Fruit fly (Drosophila melanogaster) whole organism, embryonic: ENCODE measurements around the gene CG7378.

Experiments
- B-H1 ChIP-seq: fragments of 200-800 bp; sonication (Bioruptor generic); IDR thresholded peaks from 3 replicates; pipeline ENCODE4 v1.3.6; 2022; ENCODE audit warnings: missing biosample characterization, missing genetic modification characterization
- Blimp-1 ChIP-seq: fragments of 200-800 bp; sonication (Bioruptor generic); optimal IDR thresholded peaks from 3 replicates; lab custom pipeline; 2018; ENCODE audit warnings: missing biosample characterization, missing genetic modification characterization, mild to moderate bottlenecking, moderate library complexity, missing genetic modification reagents
- CG10654 ChIP-seq: fragments of 200-800 bp; sonication (Bioruptor generic); optimal IDR thresholded peaks from 2 replicates; lab custom pipeline; 2016; ENCODE audit warnings: missing biosample characterization, missing genetic modification characterization
- CG11085 ChIP-seq: fragments of 200-800 bp; sonication (Bioruptor generic); IDR thresholded peaks from 2 replicates; pipeline ENCODE4 v1.3.6; 2022; ENCODE audit warnings: missing biosample characterization, missing genetic modification characterization
- CG12236 ChIP-seq: fragments of 200-800 bp; sonication (Bioruptor generic); optimal IDR thresholded peaks from 2 replicates; lab custom pipeline; 2016; ENCODE audit warnings: missing biosample characterization, missing genetic modification characterization
- CG14050 ChIP-seq: fragments of 200-800 bp; sonication (Bioruptor generic); IDR thresholded peaks from 3 replicates; pipeline ENCODE4 v1.3.6; 2022; ENCODE audit warnings: missing biosample characterization, missing genetic modification characterization
- CG15011 ChIP-seq: fragments of 200-800 bp; sonication (Bioruptor generic); optimal IDR thresholded peaks from 3 replicates; lab custom pipeline; 2018; ENCODE audit warnings: missing biosample characterization, mild to moderate bottlenecking, missing genetic modification characterization
- CG2712 ChIP-seq: fragments of 200-800 bp; optimal IDR thresholded peaks from 3 replicates; lab custom pipeline; 2019; ENCODE audit warnings: missing biosample characterization, mild to moderate bottlenecking, missing genetic modification characterization, moderate library complexity
- CG3726 ChIP-seq: fragments of 200-800 bp; sonication (Bioruptor generic); IDR thresholded peaks from 3 replicates; pipeline ENCODE4, ENCODE4 v1.3.6; 2022; ENCODE audit warnings: missing biosample characterization, missing genetic modification characterization
- CG4404 ChIP-seq: fragments of 200-800 bp; sonication (Bioruptor generic); IDR thresholded peaks from 2 replicates; pipeline ENCODE4 v1.3.6; 2022; ENCODE audit warnings: missing biosample characterization, missing genetic modification characterization
- CG7372 ChIP-seq: fragments of 200-800 bp; sonication (Bioruptor generic); IDR thresholded peaks from 2 replicates; pipeline ENCODE4 v1.3.6; 2022; ENCODE audit warnings: missing biosample characterization, missing genetic modification characterization
- CG8388 ChIP-seq: fragments of 200-800 bp; sonication (Bioruptor generic); optimal IDR thresholded peaks from 2 replicates; lab custom pipeline; 2019; ENCODE audit warnings: missing biosample characterization, mild to moderate bottlenecking, missing genetic modification characterization, moderate library complexity
- CG9817 ChIP-seq: fragments of 200-800 bp; sonication (Bioruptor generic); optimal IDR thresholded peaks from 2 replicates; lab custom pipeline; 2018; ENCODE audit warnings: missing biosample characterization, mild to moderate bottlenecking, missing genetic modification characterization, moderate library complexity
- Dad ChIP-seq: fragments of 200-800 bp; sonication (Bioruptor generic); optimal IDR thresholded peaks from 3 replicates; lab custom pipeline; 2016; ENCODE audit warnings: missing biosample characterization, missing genetic modification characterization
- Dbx ChIP-seq: fragments of 200-800 bp; sonication (Bioruptor generic); IDR thresholded peaks from 3 replicates; pipeline ENCODE4 v1.3.6; 2022; ENCODE audit warnings: missing biosample characterization, missing genetic modification characterization
- Doc3 ChIP-seq: fragments of 200-800 bp; sonication (Bioruptor generic); IDR thresholded peaks from 3 replicates; pipeline ENCODE4 v1.3.6; 2022; ENCODE audit warnings: missing biosample characterization, missing genetic modification characterization; ENCODE audit not compliant: partially characterized antibody
- Drgx ChIP-seq: fragments of 200-800 bp; sonication (Bioruptor generic); IDR thresholded peaks from 2 replicates; pipeline ENCODE4 v1.3.6; 2022; ENCODE audit warnings: missing biosample characterization, missing genetic modification characterization
- E2f1 ChIP-seq: fragments of 200-800 bp; sonication (Bioruptor generic); IDR thresholded peaks from 2 replicates; pipeline ENCODE4 v1.3.6; 2022; ENCODE audit warnings: missing biosample characterization, missing genetic modification characterization
- E2f2 ChIP-seq: fragments of 200-800 bp; sonication (Bioruptor generic); IDR thresholded peaks from 2 replicates; pipeline ENCODE4 v1.3.6; 2022; ENCODE audit warnings: missing biosample characterization, missing genetic modification characterization
- Hr39 ChIP-seq: fragments of >200 bp; optimal IDR thresholded peaks from 2 replicates; lab custom pipeline; 2017
- Lpt ChIP-seq: fragments of >200 bp; optimal IDR thresholded peaks from 2 replicates; lab custom pipeline; 2018; ENCODE audit warnings: missing biosample characterization, missing genetic modification characterization
- Med ChIP-seq: fragments of 200-800 bp; sonication (Bioruptor generic); peaks from one replicate; lab custom pipeline; 2016; ENCODE audit warnings: missing biosample characterization, missing genetic modification characterization, mild to moderate bottlenecking, inconsistent platforms, moderate library complexity
- Rfx ChIP-seq: fragments of 200-800 bp; sonication (Bioruptor generic); IDR thresholded peaks from 2 replicates; pipeline ENCODE4 v1.3.6; 2022; ENCODE audit warnings: missing biosample characterization, missing genetic modification characterization
- Sry-β ChIP-seq: fragments of 200-800 bp; sonication (Bioruptor generic); optimal IDR thresholded peaks from 2 replicates; lab custom pipeline; 2018; ENCODE audit warnings: missing biosample characterization, mild to moderate bottlenecking, missing genetic modification characterization, moderate library complexity
- Sry-δ ChIP-seq: fragments of 200-800 bp; sonication (Bioruptor generic); optimal IDR thresholded peaks from 2 replicates; lab custom pipeline; 2016; ENCODE audit warnings: missing biosample characterization, missing genetic modification characterization
- bsh ChIP-seq, 2 experiments: fragments of 200-800 bp; sonication (Bioruptor generic); optimal IDR thresholded peaks; 2 replicates each; lab custom pipeline; 2017 to 2018; ENCODE audit warnings: mild to moderate bottlenecking in 2 of 2, missing biosample characterization in 2 of 2, missing genetic modification characterization in 2 of 2, moderate library complexity in 1 of 2
- dmrt11E ChIP-seq: fragments of 200-800 bp; sonication (Bioruptor generic); optimal IDR thresholded peaks from 3 replicates; lab custom pipeline; 2018; ENCODE audit warnings: missing biosample characterization, mild to moderate bottlenecking, missing genetic modification characterization, moderate library complexity
- dpn ChIP-seq, 2 experiments: fragments of 200-800 bp; sonication (Bioruptor generic); optimal IDR thresholded peaks; 3 replicates each; lab custom pipeline; 2016; ENCODE audit warnings: missing biosample characterization in 2 of 2, missing genetic modification characterization in 2 of 2
- eyg ChIP-seq: fragments of 200-800 bp; sonication (Bioruptor generic); optimal IDR thresholded peaks from 3 replicates; lab custom pipeline; 2016; ENCODE audit warnings: missing biosample characterization, missing genetic modification characterization
- fu2 ChIP-seq: fragments of 200-800 bp; sonication (Bioruptor generic); optimal IDR thresholded peaks from 2 replicates; lab custom pipeline; 2016; ENCODE audit warnings: missing biosample characterization, missing genetic modification characterization
- gcm ChIP-seq: fragments of 200-800 bp; sonication (Bioruptor generic); optimal IDR thresholded peaks from 2 replicates; lab custom pipeline; 2019; ENCODE audit warnings: missing biosample characterization, mild to moderate bottlenecking, missing genetic modification characterization, moderate library complexity
- gem ChIP-seq: fragments of 200-800 bp; sonication (Bioruptor generic); optimal IDR thresholded peaks from 2 replicates; lab custom pipeline; 2019; ENCODE audit warnings: missing biosample characterization, mild to moderate bottlenecking, missing genetic modification characterization, moderate library complexity
- ind ChIP-seq: fragments of 200-800 bp; sonication (Bioruptor generic); optimal IDR thresholded peaks from 3 replicates; lab custom pipeline; 2016; ENCODE audit warnings: missing biosample characterization, missing genetic modification characterization
- lbe ChIP-seq: fragments of 200-800 bp; sonication (Bioruptor generic); optimal IDR thresholded peaks from 2 replicates; lab custom pipeline; 2016; ENCODE audit warnings: missing biosample characterization, mild to moderate bottlenecking, missing genetic modification characterization
- mirr ChIP-seq: fragments of 200-800 bp; sonication (Bioruptor generic); optimal IDR thresholded peaks from 3 replicates; lab custom pipeline; 2018; ENCODE audit warnings: missing biosample characterization, mild to moderate bottlenecking, missing genetic modification characterization
- sens ChIP-seq: fragments of 200-800 bp; sonication (Bioruptor generic); peaks from one replicate; lab custom pipeline; 2016; ENCODE audit warnings: missing biosample characterization, missing genetic modification characterization
- slbo ChIP-seq: fragments of 200-800 bp; sonication (Bioruptor generic); IDR thresholded peaks from 2 replicates; pipeline ENCODE4 v1.3.6; 2022; ENCODE audit warnings: missing biosample characterization, missing genetic modification characterization
- sqz ChIP-seq: fragments of 200-800 bp; sonication (Bioruptor generic); optimal IDR thresholded peaks from 3 replicates; lab custom pipeline; 2018; ENCODE audit warnings: missing biosample characterization, mild to moderate bottlenecking, missing genetic modification characterization
- ttk ChIP-seq: fragments of 200-800 bp; sonication (Bioruptor generic); IDR thresholded peaks from 2 replicates; pipeline ENCODE4 v2.1.2; 2022; ENCODE audit warnings: missing biosample characterization, missing genetic modification characterization
- unpg ChIP-seq: fragments of 200-800 bp; sonication (Bioruptor generic); optimal IDR thresholded peaks from 3 replicates; lab custom pipeline; 2018; ENCODE audit warnings: missing biosample characterization, mild to moderate bottlenecking, missing genetic modification characterization, moderate library complexity

The CG7378 gene

dm6 chrX:18923531-18923930, 23.3 kb downstream of the CG7378 start (continued):
- peak; percentile 73 for TF ChIP-seq CG2712 (tag; lab: Kevin White, UChicago)
- TF ChIP-seq Dbx (GFP tag; lab: Robert Waterston, UW): no peak
- TF ChIP-seq slbo (GFP tag; lab: Robert Waterston, UW): 0 out of 2 replicates have a peak, but pooled peaks have one; percentile 13
- TF ChIP-seq gcm (GFP tag; lab: Kevin White, UChicago): no peak
- TF ChIP-seq CG7372 (GFP tag; lab: Robert Waterston, UW): 0 out of 2 replicates have a peak, but pooled peaks have one; percentile 10
- no peak for TF ChIP-seq CG9817 (tag; lab: Kevin White, UChicago)
- TF ChIP-seq CG12236 (GFP tag; lab: Kevin White, UChicago): no peak
- TF ChIP-seq ind (GFP tag; lab: Kevin White, UChicago): peak; percentile 53
- peak; percentile 74; the same call in 2 of the 3 replicates for TF ChIP-seq CG3726
- TF ChIP-seq E2f2 (GFP tag; lab: Robert Waterston, UW): no peak
- no peak for TF ChIP-seq eyg (GFP tag; lab: Kevin White, UChicago)
- no peak for TF ChIP-seq sqz
- peak; percentile 74 for TF ChIP-seq Blimp-1 (GFP tag; lab: Kevin White, UChicago)
- TF ChIP-seq ttk: peak; percentile 65
- peak; percentile 62 for TF ChIP-seq CG4404
- peak; percentile 67 for TF ChIP-seq E2f1 (GFP tag; lab: Robert Waterston, UW)
- TF ChIP-seq dpn (GFP tag; optimal IDR thresholded peaks at IDR 0.05; lab: Kevin White, UChicago): peak; percentile 32 to 66
- no peak for TF ChIP-seq mirr
- TF ChIP-seq B-H1: peak; percentile 19; the same call in 2 of the 3 replicates
- peak; percentile 68 for TF ChIP-seq dmrt11E (tag; lab: Kevin White, UChicago)
- no peak for TF ChIP-seq CG14050
- peak; percentile 56 for TF ChIP-seq unpg (GFP tag; lab: Kevin White, UChicago)
- peak; percentile 3 for TF ChIP-seq Dad (GFP tag; lab: Kevin White, UChicago)
- peak; percentile 55 to 80 for TF ChIP-seq bsh (GFP tag; optimal IDR thresholded peaks at IDR 0.05; lab: Kevin White, UChicago)
- TF ChIP-seq Hr39: no peak

dm6 chrX:18924713-18925112, 24.5 kb downstream of the CG7378 start:
- TF ChIP-seq Sry-δ (no peak), fu2 (GFP tag; lab: Kevin White, UChicago) (no peak), sens (GFP tag; lab: Kevin White, UChicago) (peak; percentile 3), bsh (GFP tag; optimal IDR thresholded peaks at IDR 0.05; lab: Kevin White, UChicago) (peak in 1 of 2 experiments; percentile 63), CG10654 (no peak), gem (tag; lab: Kevin White, UChicago) (peak; percentile 2), Drgx (GFP tag; lab: Robert Waterston, UW) (peak; percentile 10; the same call in 1 of the 2 replicates), Rfx (GFP tag; lab: Robert Waterston, UW) (no peak), Sry-β (GFP tag; lab: Kevin White, UChicago) (no peak), CG12236 (GFP tag; lab: Kevin White, UChicago) (no peak), lbe (peak; percentile 1), Lpt (GFP tag; lab: Kevin White, UChicago) (no peak), Doc3 (GFP tag; lab: Robert Waterston, UW) (no peak), CG11085 (GFP tag; lab: Robert Waterston, UW) (no peak), Med (GFP tag; lab: Kevin White, UChicago) (peak; percentile 30), CG8388 (GFP tag; lab: Kevin White, UChicago) (peak; percentile 22), CG15011 (no peak), CG14050 (no peak)
- TF ChIP-seq, all 482 proteins: peak for 7
